Fruit fly (Drosophila melanogaster) S2 (cell line): ENCODE measurements around the gene CG9515.

Experiments used
- CG8478 ChIP-seq: fragments of >200 bp; optimal IDR thresholded peaks from 2 replicates; lab custom pipeline; 2018
- CTCF ChIP-seq, 2 experiments: fragments of >200 bp; optimal IDR thresholded peaks; 2 replicates each; lab custom pipeline; 2018

DNA sequence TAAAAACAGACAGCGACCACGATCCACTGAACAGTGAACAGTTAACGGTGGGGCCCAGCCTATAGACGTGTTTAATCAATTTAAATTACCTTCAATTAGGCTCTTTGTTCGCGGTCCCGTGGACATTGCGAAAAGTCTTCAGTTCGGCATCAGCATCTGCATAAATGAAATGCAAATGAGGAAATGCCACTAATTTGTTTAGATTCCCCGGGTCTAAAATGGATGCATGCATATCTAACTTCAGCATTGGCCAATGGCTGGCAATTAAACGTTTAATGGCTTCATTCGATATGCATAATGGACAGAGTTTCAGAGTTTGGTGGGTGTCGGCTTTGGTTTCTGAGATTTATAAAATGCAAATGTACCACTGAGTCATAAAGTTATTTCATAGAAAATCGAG lies 41.2 kb downstream of the CG9515 start:
- TF ChIP-seq CG8478 (lab: Kevin White, UChicago) (no peak), CTCF (optimal IDR thresholded peaks at IDR 0.05; lab: Kevin White, UChicago) (no peak)
